Worm (Caenorhabditis elegans): Measurements from ENCODE around the gene ZK512.11.

The ZK512.11 gene

DNA sequence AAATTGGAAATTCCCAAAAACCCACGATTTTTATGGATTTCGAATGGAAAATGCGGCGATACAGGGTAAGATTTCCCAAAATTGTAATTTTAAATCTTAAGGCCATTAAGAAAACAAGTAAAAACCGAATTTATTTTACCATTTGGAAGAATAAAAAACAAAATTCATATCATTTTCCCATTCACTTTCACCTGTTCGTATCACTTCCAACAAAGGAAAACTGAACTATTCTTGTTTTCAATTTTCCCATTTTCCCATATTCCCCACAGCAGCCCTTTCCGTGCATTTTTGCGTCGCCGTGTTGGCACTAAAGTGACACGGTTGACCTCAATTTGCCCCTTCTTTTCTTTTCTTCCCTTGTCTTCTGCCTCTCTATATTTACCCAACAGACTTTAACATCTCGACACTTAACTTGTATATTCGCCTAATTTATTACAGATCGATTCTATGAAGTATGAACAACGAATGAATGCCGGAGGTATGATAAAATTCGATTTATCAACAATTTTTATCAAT is 18.2 kb upstream of the ZK512.11 start, which contains the start of gene sec-16A.1:
Gene sec-16A.1 (plus strand): TSS at position 51 of the 516 bp plus-strand sequence.
- TF ChIP-seq dao-5 (tag; optimal IDR thresholded peaks at IDR 0.05) (no peak), him-1 (tag; optimal IDR thresholded peaks at IDR 0.05) (no peak), W03F9.2 (tag; optimal IDR thresholded peaks at IDR 0.05) (no peak)

DNA sequence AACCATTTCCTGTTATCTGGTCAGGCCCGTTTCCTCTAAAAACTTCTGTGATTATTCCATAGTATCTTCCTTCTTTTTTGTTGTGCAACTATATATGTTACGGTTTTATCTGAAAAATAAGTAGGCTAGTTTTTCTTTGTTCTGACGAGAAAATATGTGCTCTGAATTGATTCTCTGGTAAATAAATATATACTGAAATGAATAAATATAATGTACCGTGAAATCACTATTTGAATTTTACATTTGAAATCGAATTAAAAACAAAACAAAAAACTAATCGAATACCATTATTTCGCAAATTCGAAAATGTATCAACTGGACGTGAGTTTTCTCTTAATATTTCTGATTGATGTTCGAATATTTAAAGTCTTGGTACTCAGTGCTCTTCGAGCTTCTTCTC is 13.4 kb upstream of the ZK512.11 start, which contains the start of gene ZK512.10:
Gene ZK512.10 (plus strand): TSS at position 301 of the 400 bp plus-strand sequence.
- no peak for TF ChIP-seq him-1 (tag; optimal IDR thresholded peaks at IDR 0.05)
- TF ChIP-seq dao-5 (tag; optimal IDR thresholded peaks at IDR 0.05) = no peak
- TF ChIP-seq W03F9.2 (tag; optimal IDR thresholded peaks at IDR 0.05) = no peak

DNA sequence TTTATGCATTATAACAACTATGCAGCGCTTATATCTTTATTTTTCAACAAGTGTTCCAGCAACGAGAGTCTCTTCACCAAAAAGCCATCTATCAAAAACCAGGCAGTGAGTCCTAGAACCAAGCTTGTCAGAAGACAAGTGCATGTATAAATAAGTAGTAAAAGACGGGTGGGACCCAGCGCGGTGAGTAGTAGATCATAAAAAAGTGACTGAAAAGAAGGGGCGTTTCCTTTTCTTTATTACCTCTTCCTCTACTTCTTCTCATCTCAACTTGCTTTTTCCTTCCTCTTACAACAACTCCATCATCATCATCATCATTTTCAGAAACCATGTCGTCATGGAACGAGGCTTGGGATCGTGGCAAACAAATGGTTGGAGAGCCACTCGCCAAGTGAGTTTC is 7.4 kb upstream of the ZK512.11 start, which contains the start of gene eat-4:
Gene eat-4 (plus strand): TSS at position 301 of the 400 bp plus-strand sequence.
- TF ChIP-seq him-1 (tag; optimal IDR thresholded peaks at IDR 0.05) = no peak
- TF ChIP-seq W03F9.2 (tag; optimal IDR thresholded peaks at IDR 0.05) = no peak
- TF ChIP-seq dao-5 (tag; optimal IDR thresholded peaks at IDR 0.05) = no peak

DNA sequence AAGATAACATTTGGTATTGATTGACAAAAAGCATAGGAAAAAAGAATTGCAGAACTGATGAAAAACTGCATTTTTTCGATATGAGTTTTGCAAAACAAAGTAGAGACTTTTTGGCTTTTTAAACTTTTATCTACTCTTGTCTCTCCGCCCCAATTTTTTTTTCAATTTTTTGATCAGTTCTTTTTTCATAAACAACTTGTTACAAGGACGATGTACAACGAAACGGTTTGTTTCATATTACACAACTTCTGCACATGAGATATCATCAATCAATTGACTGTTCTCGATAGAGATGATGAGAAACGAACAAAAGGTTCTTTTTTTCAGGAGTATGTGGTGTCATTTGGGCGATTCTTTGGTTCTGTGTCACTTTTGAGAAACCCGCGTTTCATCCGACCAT is 5.4 kb upstream of the ZK512.11 start, which contains the start of gene ZK512.7:
Gene ZK512.7 (minus strand): TSS at position 101 of the 400 bp plus-strand sequence.
- no peak for TF ChIP-seq dao-5 (tag; optimal IDR thresholded peaks at IDR 0.05)
- no peak for TF ChIP-seq him-1 (tag; optimal IDR thresholded peaks at IDR 0.05)
- no peak for TF ChIP-seq W03F9.2 (tag; optimal IDR thresholded peaks at IDR 0.05)

DNA sequence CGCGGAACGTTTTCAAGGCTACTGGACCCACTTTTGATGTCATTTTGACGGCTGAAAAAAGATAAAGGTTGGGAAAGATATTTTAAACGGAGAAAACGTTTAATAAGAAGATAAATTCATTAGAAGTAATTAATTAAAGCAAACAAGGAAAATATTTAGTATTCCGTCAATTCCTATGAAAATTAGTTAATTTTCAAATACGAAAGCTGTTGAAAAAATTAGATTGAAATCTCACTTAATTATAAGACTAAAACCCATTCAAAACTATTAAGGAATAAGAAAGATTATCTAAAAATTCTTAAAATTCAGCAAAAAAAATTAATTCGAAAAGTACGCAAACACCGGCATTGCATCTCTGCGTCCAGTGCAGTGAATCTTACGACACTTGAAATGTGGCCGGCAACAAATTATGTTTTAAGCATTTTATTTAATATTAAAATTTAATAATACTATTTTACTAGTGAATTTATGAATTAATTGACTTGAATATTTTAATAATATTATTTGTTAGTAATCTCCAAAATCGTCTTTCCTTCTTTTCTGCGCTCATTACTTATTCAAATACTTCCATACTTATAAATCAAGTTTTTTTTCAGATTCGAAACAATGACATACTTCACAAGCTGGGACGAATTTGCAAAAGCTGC is 856 bp downstream of the ZK512.11 start, which contains the start of the genes ZK512.2 and ZK512.4:
Gene ZK512.2 (minus strand): TSS at position 51 of the 647 bp plus-strand sequence.
Gene ZK512.4 (plus strand): TSS at position 597 of the 647 bp plus-strand sequence.
- no peak for TF ChIP-seq him-1 (tag; optimal IDR thresholded peaks at IDR 0.05)
- TF ChIP-seq dao-5 (tag; optimal IDR thresholded peaks at IDR 0.05) = no peak
- peak; percentile 65 for TF ChIP-seq W03F9.2 (tag; optimal IDR thresholded peaks at IDR 0.05)

DNA sequence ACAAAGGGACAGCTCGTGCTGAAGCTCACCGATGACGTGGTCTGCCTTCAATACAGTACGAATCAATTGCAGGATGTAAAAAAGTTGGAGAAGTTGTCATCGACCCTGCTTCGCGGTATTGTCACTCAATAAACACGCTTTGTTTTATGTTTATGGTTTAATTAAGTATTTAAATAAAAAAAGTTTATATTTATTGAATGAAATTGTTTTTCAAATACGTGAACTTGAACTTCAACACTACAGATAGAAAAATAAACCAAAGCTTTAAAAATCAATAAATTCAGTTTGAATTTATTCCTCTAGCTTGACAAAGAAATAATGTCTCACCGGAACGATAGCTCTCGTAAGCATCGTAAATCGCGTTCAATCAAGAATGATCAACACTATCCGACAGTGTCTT is 1.8 kb downstream of the ZK512.11 start, which contains the start of gene ZK512.8:
Gene ZK512.8 (plus strand): TSS at position 301 of the 400 bp plus-strand sequence.
- TF ChIP-seq dao-5 (tag; optimal IDR thresholded peaks at IDR 0.05) (no peak), him-1 (tag; optimal IDR thresholded peaks at IDR 0.05) (no peak), W03F9.2 (tag; optimal IDR thresholded peaks at IDR 0.05) (no peak)

DNA sequence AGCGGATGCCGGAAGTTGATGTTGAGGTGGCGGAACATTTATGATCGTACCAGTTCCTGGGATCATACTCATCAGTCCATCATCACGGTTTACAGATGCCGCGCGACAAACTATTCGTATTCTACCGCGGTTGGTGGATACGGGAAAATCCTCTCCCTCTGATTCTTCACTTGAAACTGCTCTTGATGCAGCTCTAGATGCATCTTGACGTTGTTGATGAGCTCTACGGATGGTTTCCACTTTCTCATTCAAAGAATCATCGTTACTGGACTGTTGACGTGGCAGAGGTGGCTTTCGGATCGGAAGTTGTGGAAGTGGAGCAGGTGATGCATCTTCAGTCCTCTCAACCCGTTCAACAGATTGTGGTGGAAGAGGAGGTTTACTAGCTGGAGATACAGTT is 5.1 kb downstream of the ZK512.11 start:
- TF ChIP-seq him-1 (tag; optimal IDR thresholded peaks at IDR 0.05) = no peak
- no peak for TF ChIP-seq dao-5 (tag; optimal IDR thresholded peaks at IDR 0.05)
- no peak for TF ChIP-seq W03F9.2 (tag; optimal IDR thresholded peaks at IDR 0.05)

DNA sequence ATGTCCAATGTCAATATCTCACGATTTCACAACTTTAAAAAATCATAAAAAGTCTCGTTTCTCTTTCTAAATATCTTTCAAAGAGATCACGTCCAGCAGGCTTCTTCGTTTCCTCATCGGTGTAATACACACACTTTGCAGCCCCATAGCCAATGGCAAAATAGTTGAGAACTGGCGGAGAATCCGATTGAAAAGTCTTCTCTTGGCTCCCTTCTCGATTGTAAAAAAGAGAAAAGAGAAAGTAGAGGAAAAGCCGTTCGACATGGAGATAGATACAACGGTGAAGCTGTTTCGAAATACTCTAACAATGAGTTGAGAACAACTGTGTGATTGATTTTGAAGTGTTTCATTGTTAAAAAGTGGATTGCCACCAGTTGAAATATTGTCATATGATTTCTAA is 7.8 kb downstream of the ZK512.11 start:
- TF ChIP-seq him-1 (tag; optimal IDR thresholded peaks at IDR 0.05) (no peak), dao-5 (tag; optimal IDR thresholded peaks at IDR 0.05) (no peak), W03F9.2 (tag; optimal IDR thresholded peaks at IDR 0.05) (no peak)

DNA sequence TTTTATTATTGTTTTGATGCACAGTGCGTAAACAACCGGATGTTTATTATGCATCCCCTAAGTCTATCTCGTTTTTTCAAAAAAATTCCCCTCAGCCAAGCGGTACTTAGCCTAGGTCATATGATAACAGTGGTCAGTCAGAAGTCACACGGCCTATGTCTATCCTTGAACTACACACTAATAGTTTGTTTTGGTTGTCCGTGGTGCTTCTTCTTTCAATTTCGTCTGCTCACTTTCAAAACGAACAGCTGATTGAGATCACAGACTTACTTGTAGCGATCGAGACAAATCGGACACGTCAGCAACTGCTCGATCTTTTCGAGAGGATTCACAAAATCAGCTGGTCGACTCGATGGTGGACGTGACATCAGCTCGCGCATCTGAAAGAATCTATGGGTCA is 8.9 kb downstream of the ZK512.11 start:
- TF ChIP-seq W03F9.2 (tag; optimal IDR thresholded peaks at IDR 0.05) (no peak), him-1 (tag; optimal IDR thresholded peaks at IDR 0.05) (no peak), dao-5 (tag; optimal IDR thresholded peaks at IDR 0.05) (no peak)

DNA sequence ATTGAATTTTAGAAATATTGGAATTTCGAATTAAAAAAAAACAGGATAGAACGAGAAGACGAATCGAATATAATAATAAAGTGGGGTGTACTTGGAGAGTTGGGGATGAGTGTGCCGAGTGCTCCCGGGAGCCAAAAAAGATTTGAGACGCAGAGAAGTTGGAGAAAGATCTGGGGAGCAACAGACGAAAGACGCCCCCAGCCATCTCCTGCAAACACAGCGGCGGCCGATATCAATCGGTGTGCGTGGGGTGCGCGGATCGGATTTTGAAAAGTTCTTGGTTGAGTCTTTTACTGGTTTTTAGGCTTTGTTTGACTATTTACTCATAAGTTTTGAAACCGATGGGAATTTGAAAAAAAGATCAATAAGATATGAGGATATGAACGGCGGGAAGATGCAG is 9.8 kb downstream of the ZK512.11 start, which contains the start of gene nhl-1:
Gene nhl-1 (minus strand): TSS at position 101 of the 400 bp plus-strand sequence.
- TF ChIP-seq dao-5 (tag; optimal IDR thresholded peaks at IDR 0.05) (no peak), him-1 (tag; optimal IDR thresholded peaks at IDR 0.05) (no peak), W03F9.2 (tag; optimal IDR thresholded peaks at IDR 0.05) (no peak)

DNA sequence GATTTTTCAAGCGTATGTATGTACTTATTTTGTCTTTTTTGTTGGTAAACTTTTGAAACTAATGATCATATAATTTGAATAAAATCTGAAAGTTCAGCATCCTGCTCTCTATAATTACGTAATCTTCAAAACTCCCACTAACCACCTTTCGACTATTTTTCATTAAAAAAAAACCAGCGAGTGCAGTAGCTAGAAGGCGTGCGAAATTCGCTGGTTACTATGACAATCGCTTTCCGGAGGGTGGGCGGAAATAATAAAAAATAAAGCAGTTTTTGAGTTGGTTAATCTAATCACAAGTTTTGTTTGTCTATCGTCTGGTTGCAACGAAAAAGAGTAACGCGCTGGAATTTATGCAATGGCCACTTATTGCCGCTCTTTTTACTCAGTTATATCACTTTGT is 10.8 kb downstream of the ZK512.11 start, which contains the start of gene irld-34:
Gene irld-34 (plus strand): TSS at position 301 of the 400 bp plus-strand sequence.
- TF ChIP-seq W03F9.2 (tag; optimal IDR thresholded peaks at IDR 0.05) (no peak), him-1 (tag; optimal IDR thresholded peaks at IDR 0.05) (no peak), dao-5 (tag; optimal IDR thresholded peaks at IDR 0.05) (no peak)

DNA sequence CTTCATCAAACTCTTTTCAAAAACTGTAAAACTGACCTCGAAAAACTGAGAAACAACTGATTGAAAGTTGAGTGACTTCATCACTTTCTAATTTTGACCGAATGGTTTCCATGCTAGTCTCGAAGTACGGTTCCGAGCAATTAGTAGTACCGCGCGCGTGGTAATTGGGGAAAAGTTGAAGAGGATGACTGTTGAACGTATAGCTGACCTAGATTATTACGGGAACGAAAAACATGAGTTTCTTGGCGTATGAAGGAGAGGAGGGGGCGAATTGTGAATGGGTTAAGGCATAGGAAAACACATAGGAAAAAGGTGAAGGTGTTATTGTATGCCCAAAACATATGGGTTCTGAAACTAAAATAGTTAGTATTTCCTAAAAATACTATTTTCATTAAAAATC is 17.5 kb downstream of the ZK512.11 start, which contains the start of gene ptr-9:
Gene ptr-9 (minus strand): TSS at position 101 of the 400 bp plus-strand sequence.
- TF ChIP-seq him-1 (tag; optimal IDR thresholded peaks at IDR 0.05) (no peak), W03F9.2 (tag; optimal IDR thresholded peaks at IDR 0.05) (no peak), dao-5 (tag; optimal IDR thresholded peaks at IDR 0.05) (no peak)

DNA sequence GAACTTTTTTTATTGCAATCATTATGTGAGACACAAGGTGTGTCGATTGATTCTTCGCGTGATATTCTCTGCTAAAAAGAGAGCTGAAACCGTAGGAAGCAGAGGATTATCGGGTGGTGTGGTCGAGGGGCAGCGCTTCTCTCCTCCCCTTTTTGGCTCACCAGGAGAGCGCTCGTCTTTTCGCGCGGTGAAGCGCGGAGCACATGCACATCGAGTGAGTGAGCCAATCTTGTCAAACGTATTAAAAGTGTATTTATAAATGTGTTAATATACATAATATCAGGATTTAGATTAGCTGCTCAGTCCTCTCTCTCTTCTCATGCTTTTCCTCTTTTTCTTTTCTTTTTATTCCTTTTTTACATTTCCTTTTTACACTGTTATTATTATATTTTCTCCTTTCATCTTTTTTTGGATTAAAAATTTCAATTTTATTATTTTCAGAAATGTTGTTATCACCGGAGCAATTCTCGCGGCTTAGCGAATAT is 18.7 kb downstream of the ZK512.11 start, which contains the start of gene dgk-3:
Gene dgk-3 (plus strand): TSS at position 435 of the 485 bp plus-strand sequence.
- TF ChIP-seq dao-5 (tag; optimal IDR thresholded peaks at IDR 0.05) (no peak), W03F9.2 (tag; optimal IDR thresholded peaks at IDR 0.05) (no peak), him-1 (tag; optimal IDR thresholded peaks at IDR 0.05) (no peak)

DNA sequence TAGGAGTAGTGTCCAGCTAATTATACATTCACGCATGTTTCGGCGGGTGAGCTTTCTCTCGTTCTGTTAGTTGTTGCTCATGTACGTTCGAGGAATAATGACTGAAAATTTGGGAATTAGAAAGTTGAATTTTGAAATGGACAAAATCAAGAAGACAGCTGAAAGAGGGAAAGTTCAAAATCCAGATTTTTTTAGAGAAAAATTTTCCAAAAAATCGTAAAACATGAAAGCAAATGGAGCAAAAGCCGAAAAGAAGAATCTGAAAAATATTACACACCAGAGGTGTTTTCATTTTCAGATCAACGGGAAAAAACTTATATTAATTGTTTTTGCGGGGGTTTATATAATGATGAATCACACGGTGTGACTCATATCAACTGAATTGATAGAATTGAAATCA is 28.7 kb downstream of the ZK512.11 start, which contains the start of gene ina-1:
Gene ina-1 (minus strand): TSS at position 101 of the 400 bp plus-strand sequence.
- TF ChIP-seq dao-5 (tag; optimal IDR thresholded peaks at IDR 0.05) = no peak
- TF ChIP-seq W03F9.2 (tag; optimal IDR thresholded peaks at IDR 0.05) = no peak
- TF ChIP-seq him-1 (tag; optimal IDR thresholded peaks at IDR 0.05) = no peak

All from whole organism, L4/young adult.